Fruit fly (Drosophila melanogaster): ENCODE data around the gene png.

The png gene

dm6 chrX:1398455-1399055 lies 41.2 kb upstream of the png start (continued):
- peak; percentile 53 for TF ChIP-seq lbe (GFP tag; optimal IDR thresholded peaks at IDR 0.05)
- peak; percentile 73 for TF ChIP-seq lilli (GFP tag; optimal IDR thresholded peaks at IDR 0.05)
- no peak for TF ChIP-seq sd (tag; optimal IDR thresholded peaks at IDR 0.05)
- TF ChIP-seq CG3995 (GFP tag; optimal IDR thresholded peaks at IDR 0.05) = no peak
- TF ChIP-seq zen2 (GFP tag; IDR thresholded peaks at IDR 0.05; ENCODE audit: partially characterized antibody) = no peak
- peak; percentile 55 for TF ChIP-seq CG1602 (GFP tag; optimal IDR thresholded peaks at IDR 0.05)
- peak; percentile 9 for TF ChIP-seq CG4617 (GFP tag; optimal IDR thresholded peaks at IDR 0.05; ENCODE audit: borderline replicate concordance)
- TF ChIP-seq Sry-β (GFP tag; optimal IDR thresholded peaks at IDR 0.05) = no peak
- peak; percentile 33 for TF ChIP-seq ems (GFP tag; optimal IDR thresholded peaks at IDR 0.05)
- peak; percentile 32 for TF ChIP-seq cwo (GFP tag; optimal IDR thresholded peaks at IDR 0.05)
- TF ChIP-seq CG13424 (tag; optimal IDR thresholded peaks at IDR 0.05) = peak; percentile 71
- TF ChIP-seq CG14050 (GFP tag; IDR thresholded peaks at IDR 0.05) = peak; percentile 32; the same call in 1 of the 3 replicates
- no peak for TF ChIP-seq HLH4C (GFP tag; IDR thresholded peaks at IDR 0.05; ENCODE audit: partially characterized antibody)
- no peak for TF ChIP-seq cas (GFP tag; IDR thresholded peaks at IDR 0.05)
- TF ChIP-seq gsb-n (tag; optimal IDR thresholded peaks at IDR 0.05) = peak; percentile 40
- no peak for TF ChIP-seq prd (optimal IDR thresholded peaks at IDR 0.05)
- peak; percentile 83 for TF ChIP-seq prd (GFP tag; IDR thresholded peaks at IDR 0.05)
- no peak for TF ChIP-seq pfk (GFP tag; optimal IDR thresholded peaks at IDR 0.05)
- no peak for TF ChIP-seq kah (GFP tag; optimal IDR thresholded peaks at IDR 0.05)
- peak; percentile 48; the same call in 1 of the 2 replicates for TF ChIP-seq Taf1 (GFP tag; IDR thresholded peaks at IDR 0.05)
- TF ChIP-seq bigmax (GFP tag; optimal IDR thresholded peaks at IDR 0.05) = no peak
- TF ChIP-seq pita (GFP tag; optimal IDR thresholded peaks at IDR 0.05) = no peak
- TF ChIP-seq tx (GFP tag; optimal IDR thresholded peaks at IDR 0.05) = peak; percentile 34
- no peak for TF ChIP-seq Doc2 (GFP tag; IDR thresholded peaks at IDR 0.05)
- peak; percentile 66 for TF ChIP-seq CG32772 (GFP tag; IDR thresholded peaks at IDR 0.05)
- peak; percentile 29 for TF ChIP-seq CG8388 (GFP tag; optimal IDR thresholded peaks at IDR 0.05)
- TF ChIP-seq CG11696 (GFP tag; IDR thresholded peaks at IDR 0.05) = peak; percentile 50; the same call in 1 of the 2 replicates
- TF ChIP-seq fd96Cb (tag; optimal IDR thresholded peaks at IDR 0.05) = peak; percentile 71
- TF ChIP-seq CG10979 (tag; optimal IDR thresholded peaks at IDR 0.05) = peak; percentile 51
- TF ChIP-seq CG6272 (GFP tag; IDR thresholded peaks at IDR 0.05) = peak; percentile 64
- peak; percentile 53 for TF ChIP-seq CG8944 (GFP tag; optimal IDR thresholded peaks at IDR 0.05)
- peak; percentile 65 for TF ChIP-seq lab (GFP tag; optimal IDR thresholded peaks at IDR 0.05)
- peak; percentile 11 to 72 for TF ChIP-seq chif (GFP tag; optimal IDR thresholded peaks at IDR 0.05)
- TF ChIP-seq CG8359 (GFP tag; optimal IDR thresholded peaks at IDR 0.05; ENCODE audit: borderline replicate concordance) = no peak
- peak; percentile 37; the same call in 1 of the 3 replicates for TF ChIP-seq CG3726 (GFP tag; IDR thresholded peaks at IDR 0.05)
- no peak for TF ChIP-seq fru (optimal IDR thresholded peaks at IDR 0.05)
- TF ChIP-seq CG17829 (tag; optimal IDR thresholded peaks at IDR 0.05) = peak; percentile 36
- TF ChIP-seq C15 (GFP tag; IDR thresholded peaks at IDR 0.05) = peak; percentile 29; the same call in 1 of the 3 replicates
- peak; percentile 98 for TF ChIP-seq grau (tag; optimal IDR thresholded peaks at IDR 0.05)
- 0 out of 2 replicates have a peak, but pooled peaks have one; percentile 44 for TF ChIP-seq CG14667 (GFP tag; IDR thresholded peaks at IDR 0.05)
- TF ChIP-seq CG9215 (GFP tag; IDR thresholded peaks at IDR 0.05) = peak; percentile 74
- TF ChIP-seq CG18619 (GFP tag; optimal IDR thresholded peaks at IDR 0.05) = peak; percentile 56
- no peak for TF ChIP-seq CG42726 (GFP tag; IDR thresholded peaks at IDR 0.05; ENCODE audit: partially characterized antibody)
- peak; percentile 40 for TF ChIP-seq jing (GFP tag; optimal IDR thresholded peaks at IDR 0.05)
- peak; percentile 74; the same call in 2 of the 3 replicates for TF ChIP-seq CG7357 (GFP tag; IDR thresholded peaks at IDR 0.05)
- peak; percentile 3 for TF ChIP-seq NC2α (GFP tag; optimal IDR thresholded peaks at IDR 0.05)
- no peak for TF ChIP-seq CG3407 (GFP tag; optimal IDR thresholded peaks at IDR 0.05)
- peak; percentile 24; the same call in 1 of the 2 replicates for TF ChIP-seq ro (GFP tag; IDR thresholded peaks at IDR 0.05)
- no peak for TF ChIP-seq CG2202 (tag; optimal IDR thresholded peaks at IDR 0.05)
- peak; percentile 38 for TF ChIP-seq scrt (GFP tag; optimal IDR thresholded peaks at IDR 0.05)
